Worm (Caenorhabditis elegans): ENCODE measurements around the gene glt-6.

- TF ChIP-seq dpl-1 (GFP tag; optimal IDR thresholded peaks at IDR 0.05): no peak
- TF ChIP-seq unc-39 (tag; optimal IDR thresholded peaks at IDR 0.05): no peak
- TF ChIP-seq zfp-2 (tag; optimal IDR thresholded peaks at IDR 0.05): no peak
- no peak for TF ChIP-seq fos-1 (tag; optimal IDR thresholded peaks at IDR 0.05)
- TF ChIP-seq nhr-10 (tag; optimal IDR thresholded peaks at IDR 0.05): no peak
Measured at ce11 chrIV:7516167-7516566, 12.7 kb downstream of the glt-6 start, which contains the start of the genes R05G6.9 and R05G6.3.

All from whole organism, L4 larva.